Fruit fly (Drosophila melanogaster) whole organism, embryonic: ENCODE data around the gene CG43845.
A peak's percentile ranks its signal among the peaks of the same experiment; 100 is the strongest.

ENCODE experiments used
- CG10321 ChIP-seq: fragments of 200-800 bp; sonication (Bioruptor generic); IDR thresholded peaks from 2 replicates; pipeline ENCODE4 v1.3.6; 2022; ENCODE audit warnings: missing biosample characterization, missing genetic modification characterization
- Ptx1 ChIP-seq: fragments of 200-800 bp; sonication (Bioruptor generic); IDR thresholded peaks from 2 replicates; pipeline ENCODE4 v1.3.6; 2022; ENCODE audit warnings: missing biosample characterization, missing genetic modification characterization
- YL-1 ChIP-seq: fragments of 200-800 bp; sonication (Bioruptor generic); optimal IDR thresholded peaks from 3 replicates; lab custom pipeline; 2017; ENCODE audit warnings: missing biosample characterization, mild to moderate bottlenecking, missing genetic modification characterization
- fd96Cb ChIP-seq: fragments of 200-800 bp; sonication (Bioruptor generic); optimal IDR thresholded peaks from 2 replicates; lab custom pipeline; 2018; ENCODE audit warnings: missing biosample characterization, mild to moderate bottlenecking, missing genetic modification characterization, moderate library complexity
- her ChIP-seq: fragments of 200-800 bp; sonication (Bioruptor generic); optimal IDR thresholded peaks from 2 replicates; lab custom pipeline; 2016; ENCODE audit warnings: missing biosample characterization, missing genetic modification characterization

- TF ChIP-seq fd96Cb (tag; lab: Kevin White, UChicago) (no peak), CG10321 (GFP tag; lab: Robert Waterston, UW) (no peak), her (GFP tag; lab: Kevin White, UChicago) (peak; percentile 67), YL-1 (GFP tag; lab: Kevin White, UChicago) (peak; percentile 93), Ptx1 (GFP tag; lab: Robert Waterston, UW) (peak; percentile 52; the same call in 1 of the 2 replicates)
These were observed 24.6 kb upstream of the CG43845 start, which contains the start of gene CG2519 for dm6 chr3R:5547464-5547943.
